Worm (Caenorhabditis elegans) whole organism, young adult: ENCODE measurements around the gene D2021.4.

Experiments
- B0035.1 ChIP-seq: sonication (generic microtip); optimal IDR thresholded peaks from 2 replicates; lab custom pipeline; 2016; ENCODE audit warnings: missing genetic modification characterization, mild to moderate bottlenecking, missing compliant biosample characterization, missing genotype, missing genetic modification reagents
- B0261.1 ChIP-seq: sonication (generic microtip); optimal IDR thresholded peaks from 2 replicates; lab custom pipeline; 2016; ENCODE audit warnings: mild to moderate bottlenecking, missing genetic modification characterization, moderate library complexity, missing compliant biosample characterization
- D2030.7 ChIP-seq: fragments of 200-800 bp; sonication (Bioruptor generic); IDR thresholded peaks from 2 replicates; pipeline ENCODE4 v1.3.6; 2022; ENCODE audit warnings: missing genetic modification reagents, missing genetic modification characterization, missing compliant biosample characterization
- F33H1.4 ChIP-seq: fragments of 200-800 bp; sonication (Bioruptor generic); IDR thresholded peaks from 2 replicates; pipeline ENCODE4 v1.3.6; 2022; ENCODE audit warnings: missing genetic modification reagents, missing genetic modification characterization, missing compliant biosample characterization
- F39B2.1 ChIP-seq: fragments of 200-800 bp; sonication (Bioruptor generic); IDR thresholded peaks from 2 replicates; pipeline ENCODE4 v1.3.6; 2022; ENCODE audit warnings: missing genetic modification reagents, missing genetic modification characterization, missing compliant biosample characterization
- F52B5.7 ChIP-seq: sonication (generic microtip); optimal IDR thresholded peaks from 2 replicates; lab custom pipeline; 2016; ENCODE audit warnings: mild to moderate bottlenecking, missing genetic modification characterization, missing compliant biosample characterization
- F55B11.4 ChIP-seq: sonication (generic microtip); optimal IDR thresholded peaks from 2 replicates; lab custom pipeline; 2016; ENCODE audit warnings: missing compliant biosample characterization, missing genetic modification characterization, borderline replicate concordance; ENCODE audit not compliant: insufficient read depth
- F57A8.1 ChIP-seq: fragments of 200-800 bp; sonication (Bioruptor generic); optimal IDR thresholded peaks from 2 replicates; lab custom pipeline; 2018; ENCODE audit warnings: mild to moderate bottlenecking, missing genetic modification characterization, moderate library complexity, missing compliant biosample characterization
- F57C9.4 ChIP-seq: sonication (generic microtip); optimal IDR thresholded peaks from 2 replicates; lab custom pipeline; 2017; ENCODE audit warnings: mild to moderate bottlenecking, missing genetic modification characterization, missing compliant biosample characterization
- K12H6.12 ChIP-seq: fragments of 200-800 bp; sonication (Bioruptor generic); optimal IDR thresholded peaks from 2 replicates; lab custom pipeline; 2018; ENCODE audit warnings: mild to moderate bottlenecking, missing genetic modification characterization, missing compliant biosample characterization
- T07F8.4 ChIP-seq: sonication (generic microtip); optimal IDR thresholded peaks from 2 replicates; lab custom pipeline; 2016; ENCODE audit warnings: mild to moderate bottlenecking, missing genetic modification characterization, moderate library complexity, missing compliant biosample characterization
- ZK185.1 ChIP-seq: sonication (generic microtip); optimal IDR thresholded peaks from 2 replicates; lab custom pipeline; 2016; ENCODE audit warnings: mild to moderate bottlenecking, missing genetic modification characterization, missing compliant biosample characterization; ENCODE audit not compliant: poor library complexity, severe bottlenecking
- akir-1 ChIP-seq: fragments of 200-800 bp; sonication (Bioruptor generic); optimal IDR thresholded peaks from 2 replicates; lab custom pipeline; 2018; ENCODE audit warnings: mild to moderate bottlenecking, missing genetic modification characterization, moderate library complexity, missing compliant biosample characterization
- attf-3 ChIP-seq: fragments of 200-800 bp; sonication (Bioruptor generic); conservative IDR thresholded peaks from 2 replicates; pipeline ENCODE4 v1.3.6; 2022; ENCODE audit warnings: missing genetic modification reagents, missing genetic modification characterization, missing compliant biosample characterization
- bed-1 ChIP-seq: fragments of 200-800 bp; sonication (Bioruptor generic); IDR thresholded peaks from 2 replicates; pipeline ENCODE4 v1.3.6; 2022; ENCODE audit warnings: missing genetic modification reagents, missing genetic modification characterization, missing compliant biosample characterization
- bed-2 ChIP-seq: fragments of 200-800 bp; sonication (Bioruptor generic); IDR thresholded peaks from 2 replicates; pipeline ENCODE4 v1.3.6; 2022; ENCODE audit warnings: missing genetic modification reagents, missing genetic modification characterization, missing compliant biosample characterization
- cebp-1 ChIP-seq, 2 experiments: fragments of 200-800 bp in 1 of 2; sonication (Bioruptor generic) in 1 of 2; sonication (generic microtip) in 1 of 2; IDR thresholded peaks in 1 of 2; optimal IDR thresholded peaks in 1 of 2; 2 replicates each; pipeline versions ENCODE4 v1.3.6 to Lab custom; 2017 to 2022; ENCODE audit warnings: missing compliant biosample characterization in 2 of 2, missing genetic modification characterization in 2 of 2, mild to moderate bottlenecking in 1 of 2, missing genetic modification reagents in 1 of 2, moderate library complexity in 1 of 2
- cebp-2 ChIP-seq: fragments of 200-800 bp; sonication (Bioruptor generic); IDR thresholded peaks from 2 replicates; pipeline ENCODE4 v1.3.6; 2022; ENCODE audit warnings: missing genetic modification characterization, missing compliant biosample characterization
- ceh-100 ChIP-seq: fragments of 200-800 bp; sonication (Bioruptor generic); IDR thresholded peaks from 2 replicates; pipeline ENCODE4 v1.3.6; 2022; ENCODE audit warnings: missing genetic modification reagents, missing genetic modification characterization, missing compliant biosample characterization
- ceh-91 ChIP-seq: fragments of 200-800 bp; sonication (Bioruptor generic); IDR thresholded peaks from 2 replicates; pipeline ENCODE4 v1.3.6; 2022; ENCODE audit warnings: missing genetic modification reagents, missing genetic modification characterization, missing compliant biosample characterization
- die-1 ChIP-seq: sonication (generic microtip); optimal IDR thresholded peaks from 2 replicates; lab custom pipeline; 2016; ENCODE audit warnings: missing genotype, mild to moderate bottlenecking, missing genetic modification characterization, missing compliant biosample characterization
- dpff-1 ChIP-seq: sonication (generic microtip); optimal IDR thresholded peaks from 2 replicates; lab custom pipeline; 2017; ENCODE audit warnings: mild to moderate bottlenecking, missing genetic modification characterization, missing compliant biosample characterization
- efl-1 ChIP-seq: fragments of 150-350 bp; optimal IDR thresholded peaks from 2 replicates; lab custom pipeline; 2014; ENCODE audit warnings: missing biosample characterization, missing genetic modification reagents, missing genetic modification characterization
- egl-18 ChIP-seq: fragments of 200-800 bp; sonication (Bioruptor generic); IDR thresholded peaks from 2 replicates; pipeline ENCODE4 v1.3.6; 2022; ENCODE audit warnings: missing genetic modification reagents, missing genetic modification characterization, missing compliant biosample characterization
- hlh-26 ChIP-seq: fragments of 200-800 bp; sonication (Bioruptor generic); conservative IDR thresholded peaks from 2 replicates; pipeline ENCODE4 v1.3.6; 2022; ENCODE audit warnings: missing genetic modification reagents, missing genetic modification characterization, missing compliant biosample characterization
- let-526 ChIP-seq: fragments of 200-800 bp; sonication (Bioruptor generic); IDR thresholded peaks from 2 replicates; pipeline ENCODE4 v1.3.6; 2022; ENCODE audit warnings: missing genetic modification reagents, missing genetic modification characterization, missing compliant biosample characterization
- let-607 ChIP-seq, 2 experiments: fragments of 200-800 bp in 1 of 2; sonication (Bioruptor generic) in 1 of 2; sonication (generic microtip) in 1 of 2; optimal IDR thresholded peaks; 2 replicates each; lab custom pipeline; 2016 to 2018; ENCODE audit warnings: mild to moderate bottlenecking in 2 of 2, missing compliant biosample characterization in 2 of 2, missing genetic modification characterization in 2 of 2, moderate library complexity in 2 of 2, missing genotype in 1 of 2
- lin-26 ChIP-seq: fragments of 200-800 bp; sonication (Bioruptor generic); IDR thresholded peaks from 2 replicates; pipeline ENCODE4 v1.3.6; 2022; ENCODE audit warnings: missing genetic modification reagents, missing genetic modification characterization, missing compliant biosample characterization
- lin-35 ChIP-seq, 3 experiments: fragments of 150-350 bp in 2 of 3; sonication (generic microtip) in 1 of 3; optimal IDR thresholded peaks; 2 replicates each; lab custom pipeline; 2014 to 2018; ENCODE audit warnings: missing biosample characterization in 3 of 3, missing genetic modification characterization in 3 of 3, missing genetic modification reagents in 3 of 3
- lsy-27 ChIP-seq: sonication (generic microtip); optimal IDR thresholded peaks from 2 replicates; lab custom pipeline; 2017; ENCODE audit warnings: missing genetic modification characterization, mild to moderate bottlenecking, missing compliant biosample characterization, antibody characterized with exemption, missing genotype, borderline replicate concordance; ENCODE audit not compliant: insufficient read depth
- madf-10 ChIP-seq: sonication (generic microtip); optimal IDR thresholded peaks from 2 replicates; lab custom pipeline; 2016; ENCODE audit warnings: mild to moderate bottlenecking, missing genetic modification characterization, missing compliant biosample characterization
- mcd-1 ChIP-seq: fragments of 200-800 bp; sonication (Bioruptor generic); IDR thresholded peaks from 2 replicates; pipeline ENCODE4 v1.3.6; 2022; ENCODE audit warnings: missing genetic modification reagents, missing genetic modification characterization, missing compliant biosample characterization
- nhr-80 ChIP-seq: sonication (generic microtip); optimal IDR thresholded peaks from 2 replicates; lab custom pipeline; 2016; ENCODE audit warnings: missing genetic modification characterization, missing compliant biosample characterization
- pha-4 ChIP-seq: fragments of 150-350 bp; sonication (generic microtip); optimal IDR thresholded peaks from 2 replicates; lab custom pipeline; 2014; ENCODE audit warnings: missing biosample characterization, missing genetic modification reagents, missing genetic modification characterization
- snpc-3.4 ChIP-seq: sonication (generic microtip); optimal IDR thresholded peaks from 2 replicates; lab custom pipeline; 2017; ENCODE audit warnings: missing genetic modification characterization, mild to moderate bottlenecking, missing compliant biosample characterization, antibody characterized with exemption, moderate library complexity, missing genotype, missing genetic modification reagents
- ztf-25 ChIP-seq: fragments of 200-800 bp; sonication (Bioruptor generic); IDR thresholded peaks from 2 replicates; pipeline ENCODE4 v1.3.6; 2022; ENCODE audit warnings: missing genetic modification reagents, missing genetic modification characterization, missing compliant biosample characterization

Gene D2021.4

ce11 chrX:8527950-8528349 lies 20.9 kb downstream of the D2021.4 start, which contains the start of gene flp-5:
flp-5 (plus strand) TSS chrX:8528250.
- TF ChIP-seq lsy-27 (tag; lab: Kevin White, UChicago) (no peak), egl-18 (GFP tag; lab: Robert Waterston, UW) (no peak), let-526 (GFP tag; lab: Robert Waterston, UW) (no peak), ceh-100 (GFP tag; lab: Robert Waterston, UW) (no peak), madf-10 (tag; lab: Kevin White, UChicago) (no peak), ZK185.1 (no peak), B0261.1 (no peak), K12H6.12 (no peak), F55B11.4 (tag; lab: Kevin White, UChicago) (no peak), F52B5.7 (tag; lab: Kevin White, UChicago) (no peak), akir-1 (GFP tag; lab: Kevin White, UChicago) (no peak), snpc-3.4 (no peak), B0035.1 (no peak), cebp-2 (GFP tag; lab: Robert Waterston, UW) (no peak), let-607 (tag; optimal IDR thresholded peaks at IDR 0.05; lab: Kevin White, UChicago) (no peak)
- TF ChIP-seq, all 124 proteins: peak for 0

- no peak for TF ChIP-seq F33H1.4 (GFP tag; lab: Robert Waterston, UW)
- TF ChIP-seq dpff-1: no peak
- no peak for TF ChIP-seq lin-26 (GFP tag; lab: Robert Waterston, UW)
- TF ChIP-seq ceh-91 (GFP tag; lab: Robert Waterston, UW): no peak
- TF ChIP-seq hlh-26 (GFP tag; lab: Robert Waterston, UW): no peak
- TF ChIP-seq nhr-80 (tag; lab: Kevin White, UChicago): no peak
- TF ChIP-seq bed-1 (GFP tag; lab: Robert Waterston, UW): no peak
- TF ChIP-seq F57C9.4 (tag; lab: Kevin White, UChicago): no peak
- no peak for TF ChIP-seq T07F8.4 (tag; lab: Kevin White, UChicago)
- no peak for TF ChIP-seq D2030.7
- TF ChIP-seq B0035.1: no peak
- TF ChIP-seq mcd-1: no peak
- TF ChIP-seq ztf-25 (GFP tag; lab: Robert Waterston, UW): no peak
- TF ChIP-seq pha-4: no peak
- no peak for TF ChIP-seq lin-35 (GFP tag; optimal IDR thresholded peaks at IDR 0.05; lab: Kevin White, UChicago)
- TF ChIP-seq bed-2 (GFP tag; lab: Robert Waterston, UW): no peak
- no peak for TF ChIP-seq cebp-1 (GFP tag; IDR thresholded peaks at IDR 0.05; lab: Robert Waterston, UW)
- TF ChIP-seq cebp-1 (tag; optimal IDR thresholded peaks at IDR 0.05; lab: Kevin White, UChicago): no peak
Observed at ce11 chrX:8523000-8523399, 25.9 kb downstream of the D2021.4 start.

- no peak for TF ChIP-seq efl-1
- no peak for TF ChIP-seq F57A8.1 (GFP tag; lab: Kevin White, UChicago)
- no peak for TF ChIP-seq F39B2.1 (GFP tag; lab: Robert Waterston, UW)
- TF ChIP-seq die-1 (tag; lab: Kevin White, UChicago): no peak
- no peak for TF ChIP-seq attf-3
- no peak for TF ChIP-seq T07F8.4 (tag; lab: Kevin White, UChicago)
Observed at ce11 chrX:8521614-8522013, 27.3 kb downstream of the D2021.4 start, which contains the start of gene C03G5.14. C03G5.14 (plus strand) TSS chrX:8521914.
